Fruit fly (Drosophila melanogaster): ENCODE results near the gene Smyd5.

Gene Smyd5

dm6 chr3R:21204500-21205167 lies 14.0 kb downstream of the Smyd5 start (continued):
- TF ChIP-seq al (GFP tag; IDR thresholded peaks at IDR 0.05): no peak
- TF ChIP-seq CG3847 (GFP tag; IDR thresholded peaks at IDR 0.05): no peak
- peak; percentile 68 for TF ChIP-seq CG7357 (GFP tag; IDR thresholded peaks at IDR 0.05)
- no peak for TF ChIP-seq CG11560 (tag; IDR thresholded peaks at IDR 0.05)
- peak; percentile 94 for TF ChIP-seq dmrt99B (tag; optimal IDR thresholded peaks at IDR 0.05)
- TF ChIP-seq Side (GFP tag; optimal IDR thresholded peaks at IDR 0.05): peak; percentile 60
- TF ChIP-seq peb (GFP tag; IDR thresholded peaks at IDR 0.05): peak; percentile 41; the same call in 1 of the 2 replicates
- TF ChIP-seq CG4424 (GFP tag; optimal IDR thresholded peaks at IDR 0.05): peak; percentile 83
- peak; percentile 75 for TF ChIP-seq Lhr (GFP tag; optimal IDR thresholded peaks at IDR 0.05)
- peak; percentile 79 to 88 for TF ChIP-seq dpn (GFP tag; optimal IDR thresholded peaks at IDR 0.05)
- TF ChIP-seq CG34422 (GFP tag; IDR thresholded peaks at IDR 0.05): peak; percentile 53; the same call in 2 of the 3 replicates
- TF ChIP-seq Dek (tag; optimal IDR thresholded peaks at IDR 0.05): peak; percentile 50
- peak; percentile 82 for TF ChIP-seq CG3407 (GFP tag; optimal IDR thresholded peaks at IDR 0.05)
- TF ChIP-seq otp (GFP tag; IDR thresholded peaks at IDR 0.05): no peak; the same call in 2 of the 3 replicates
- TF ChIP-seq Sox102F (GFP tag; optimal IDR thresholded peaks at IDR 0.05): peak; percentile 94
- TF ChIP-seq pum (GFP tag; optimal IDR thresholded peaks at IDR 0.05): peak; percentile 82
- TF ChIP-seq CG7745 (tag; optimal IDR thresholded peaks at IDR 0.05): no peak
- peak; percentile 42; the same call in 1 of the 2 replicates for TF ChIP-seq amos (GFP tag; IDR thresholded peaks at IDR 0.05; ENCODE audit: partially characterized antibody)
- peak; percentile 9 for TF ChIP-seq CG13894 (tag; optimal IDR thresholded peaks at IDR 0.05)
- TF ChIP-seq CG3726 (GFP tag; IDR thresholded peaks at IDR 0.05): peak; percentile 55; the same call in 1 of the 3 replicates
- TF ChIP-seq CG1832 (GFP tag; optimal IDR thresholded peaks at IDR 0.05): no peak
- TF ChIP-seq CG12236 (GFP tag; optimal IDR thresholded peaks at IDR 0.05): peak; percentile 70
- TF ChIP-seq CG4360 (GFP tag; IDR thresholded peaks at IDR 0.05): no peak
- TF ChIP-seq esg (GFP tag; conservative IDR thresholded peaks at IDR 0.05): peak; percentile 60
- peak; percentile 86 for TF ChIP-seq row (GFP tag; IDR thresholded peaks at IDR 0.05)
- no peak for TF ChIP-seq grn (GFP tag; optimal IDR thresholded peaks at IDR 0.05)
- TF ChIP-seq Hr78 (GFP tag; optimal IDR thresholded peaks at IDR 0.05): peak in 1 of 2 experiments; percentile 81
- TF ChIP-seq HLHmδ (GFP tag; optimal IDR thresholded peaks at IDR 0.05): peak; percentile 53
- no peak for TF ChIP-seq exex (tag; optimal IDR thresholded peaks at IDR 0.05)
- peak; percentile 72 for TF ChIP-seq CG4707 (GFP tag; optimal IDR thresholded peaks at IDR 0.05)
- TF ChIP-seq HmgZ (tag; optimal IDR thresholded peaks at IDR 0.05): peak; percentile 29
- TF ChIP-seq klu (GFP tag; IDR thresholded peaks at IDR 0.05): no peak
- TF ChIP-seq Oaz (GFP tag; IDR thresholded peaks at IDR 0.05): 0 out of 2 replicates have a peak, but pooled peaks have one; percentile 44
- TF ChIP-seq Scr (GFP tag; IDR thresholded peaks at IDR 0.05; ENCODE audit: partially characterized antibody): no peak
- peak; percentile 80 for TF ChIP-seq her (GFP tag; optimal IDR thresholded peaks at IDR 0.05)
- TF ChIP-seq CG31224 (GFP tag; IDR thresholded peaks at IDR 0.05): peak; percentile 30; the same call in 1 of the 2 replicates
- TF ChIP-seq ato (GFP tag; IDR thresholded peaks at IDR 0.05; ENCODE audit: partially characterized antibody): no peak
- peak; percentile 82 for TF ChIP-seq CG31441 (GFP tag; IDR thresholded peaks at IDR 0.05)
- peak; percentile 59 for TF ChIP-seq sd (tag; optimal IDR thresholded peaks at IDR 0.05)
- peak; percentile 60 for TF ChIP-seq CG7987 (GFP tag; optimal IDR thresholded peaks at IDR 0.05)
- TF ChIP-seq CG30431 (GFP tag; optimal IDR thresholded peaks at IDR 0.05): peak; percentile 72
- TF ChIP-seq CG8359 (GFP tag; optimal IDR thresholded peaks at IDR 0.05; ENCODE audit: borderline replicate concordance): peak; percentile 71
- 0 out of 2 replicates have a peak, but pooled peaks have one; percentile 16 for TF ChIP-seq CG9932 (GFP tag; IDR thresholded peaks at IDR 0.05)
- TF ChIP-seq CG9876 (GFP tag; optimal IDR thresholded peaks at IDR 0.05): peak; percentile 51
- TF ChIP-seq CG12769 (tag; optimal IDR thresholded peaks at IDR 0.05): peak; percentile 79
- TF ChIP-seq Drgx (GFP tag; IDR thresholded peaks at IDR 0.05): peak; percentile 93
- TF ChIP-seq h (optimal IDR thresholded peaks at IDR 0.05): no peak
- peak; percentile 52 for TF ChIP-seq ab (GFP tag; optimal IDR thresholded peaks at IDR 0.05)
- peak; percentile 33; the same call in 1 of the 2 replicates for TF ChIP-seq tna (GFP tag; IDR thresholded peaks at IDR 0.05; ENCODE audit: partially characterized antibody)
